Fruit fly (Drosophila melanogaster): ENCODE results near the gene Rnf146.

DNA sequence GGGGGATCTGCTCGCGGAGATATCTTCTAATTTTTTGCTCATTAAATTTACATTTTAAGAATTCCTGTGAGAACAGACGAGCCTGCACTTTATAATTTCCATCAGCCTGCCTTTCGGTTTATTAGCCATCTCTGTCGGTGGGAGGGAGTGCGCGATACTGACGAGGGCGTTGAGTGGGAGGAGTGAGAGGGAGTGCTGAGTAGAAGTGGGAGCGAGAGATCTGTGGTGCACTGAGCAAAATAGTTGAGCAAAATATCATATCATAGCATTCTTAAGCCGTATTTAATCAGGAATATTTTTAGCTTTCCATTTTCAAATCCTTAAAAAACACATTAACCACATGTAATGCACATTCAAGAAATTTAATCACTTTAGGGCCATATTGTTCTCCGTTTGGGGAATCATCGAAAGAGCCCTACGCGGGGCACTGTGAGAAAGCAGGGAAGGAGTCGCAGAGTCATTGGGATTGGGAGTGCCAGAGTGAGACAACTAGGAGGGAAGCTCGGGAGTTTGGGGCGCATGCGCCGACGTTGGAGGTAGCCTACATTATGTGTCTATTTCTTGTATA, 22.5 kb upstream of the Rnf146 start:
- TF ChIP-seq CG11902 (GFP tag; optimal IDR thresholded peaks at IDR 0.05) = no peak
- TF ChIP-seq fkh (GFP tag; optimal IDR thresholded peaks at IDR 0.05) = no peak
- no peak for TF ChIP-seq CG4318 (GFP tag; optimal IDR thresholded peaks at IDR 0.05)
- TF ChIP-seq CG10669 (GFP tag; optimal IDR thresholded peaks at IDR 0.05) = no peak
- TF ChIP-seq fd85E (GFP tag; optimal IDR thresholded peaks at IDR 0.05) = no peak
